Fruit fly (Drosophila melanogaster) whole organism, larva: ENCODE measurements around the gene CG16717.

Experiments
- noc ChIP-seq: fragments of 200-800 bp; sonication (Bioruptor generic); optimal IDR thresholded peaks from 3 replicates; lab custom pipeline; 2019; ENCODE audit warnings: missing biosample characterization, mild to moderate bottlenecking, missing genetic modification characterization, moderate library complexity

Gene CG16717

dm6 chr3L:9712066-9712789 lies 33.2 kb downstream of the CG16717 start:
- no peak for TF ChIP-seq noc

DNA sequence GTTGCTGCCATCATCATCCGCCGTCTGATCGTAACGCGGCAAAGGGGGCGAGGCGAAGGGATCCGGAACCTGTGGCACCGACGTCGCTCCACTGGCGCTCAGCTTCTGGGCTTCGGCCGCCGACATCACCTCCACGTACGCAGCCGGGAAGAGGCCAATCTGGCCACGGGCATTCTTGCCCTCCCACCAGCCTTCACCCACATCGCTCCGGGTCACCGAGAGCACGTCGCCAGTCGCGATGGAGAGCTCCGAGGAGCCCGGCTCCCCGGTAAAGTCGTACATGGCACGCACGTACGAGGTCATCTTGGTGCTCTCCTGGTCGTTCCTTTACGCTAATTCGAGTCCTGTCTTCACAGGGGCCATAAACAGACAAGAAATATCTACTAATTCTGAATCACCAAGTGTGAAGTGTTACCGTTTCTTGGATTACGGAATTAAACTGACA lies 34.4 kb downstream of the CG16717 start, which contains the start of gene SH3PX1:
TSS of gene SH3PX1 (minus strand) at position 445 of the 445 bp plus-strand sequence.
- TF ChIP-seq noc: no peak

DNA sequence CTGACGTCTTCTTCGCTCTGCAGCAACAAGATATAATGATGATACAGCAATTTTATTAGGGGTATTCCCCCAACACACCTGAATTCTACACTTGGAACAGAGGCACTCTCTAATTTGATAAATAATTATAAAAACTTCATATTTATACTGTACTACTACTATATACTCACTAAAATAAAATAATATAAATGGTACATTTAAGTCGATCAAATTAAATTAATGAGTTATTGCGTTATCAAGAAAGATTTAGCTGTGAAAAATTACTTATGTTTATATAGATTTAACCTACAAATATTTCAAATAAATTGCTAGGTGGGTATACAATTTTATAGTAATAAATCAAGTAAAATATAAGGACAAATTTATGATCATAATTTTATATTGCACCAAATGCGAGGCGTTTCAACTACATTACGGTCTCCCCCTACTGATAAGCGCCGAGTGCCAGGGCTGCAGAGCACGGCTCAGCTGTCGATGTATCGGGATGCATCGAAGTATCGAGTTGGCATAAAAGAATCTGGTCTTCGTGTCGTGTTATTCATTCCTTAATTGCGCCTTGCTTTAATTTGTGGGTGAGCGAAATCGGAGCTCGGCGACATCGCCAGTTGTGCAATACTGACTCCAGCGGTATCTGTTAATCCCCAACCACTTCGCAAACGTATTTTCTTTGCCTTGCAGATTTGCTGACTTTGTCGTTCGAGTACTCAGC lies 35.0 kb downstream of the CG16717 start, which contains the start of gene vsg:
TSS of gene vsg (plus strand) at position 497 of the 709 bp plus-strand sequence.
- TF ChIP-seq noc: peak; percentile 76

- no peak for TF ChIP-seq noc
Measured at dm6 chr3L:9714537-9715144, 35.6 kb downstream of the CG16717 start.

dm6 chr3L:9716595-9716994 lies 37.6 kb downstream of the CG16717 start:
- no peak for TF ChIP-seq noc

dm6 chr3L:9717101-9717500 lies 38.1 kb downstream of the CG16717 start:
- TF ChIP-seq noc: no peak

DNA sequence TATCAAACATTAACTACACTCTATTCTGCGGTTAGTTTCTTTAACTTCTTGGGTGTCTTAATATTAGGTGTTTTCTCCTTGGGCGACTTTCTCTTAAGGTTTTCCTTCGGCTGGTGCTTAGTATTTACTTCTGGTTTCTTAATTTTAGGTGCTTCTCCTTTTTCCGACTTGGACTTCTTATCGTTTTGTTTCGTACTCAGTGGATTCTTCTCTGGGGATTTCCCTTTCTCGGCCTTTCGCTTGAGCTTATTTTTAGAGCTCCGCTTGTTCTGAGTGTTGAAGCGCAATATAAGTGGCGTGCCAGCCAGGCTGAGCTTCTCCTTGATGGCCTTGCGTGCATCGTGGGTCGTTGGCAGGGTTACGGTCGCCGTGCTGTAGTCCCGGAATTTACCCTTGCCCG lies 38.8 kb downstream of the CG16717 start:
- no peak for TF ChIP-seq noc

- peak; percentile 58 for TF ChIP-seq noc
Measured at dm6 chr3L:9718929-9719328, 39.9 kb downstream of the CG16717 start, which contains the start of the genes CG18178 and CG14174. Gene CG18178, minus strand, starts transcription at chr3L:9719144. Gene CG14174, plus strand, starts transcription at chr3L:9719328.

dm6 chr3L:9720102-9720501 lies 41.1 kb downstream of the CG16717 start:
- no peak for TF ChIP-seq noc

DNA sequence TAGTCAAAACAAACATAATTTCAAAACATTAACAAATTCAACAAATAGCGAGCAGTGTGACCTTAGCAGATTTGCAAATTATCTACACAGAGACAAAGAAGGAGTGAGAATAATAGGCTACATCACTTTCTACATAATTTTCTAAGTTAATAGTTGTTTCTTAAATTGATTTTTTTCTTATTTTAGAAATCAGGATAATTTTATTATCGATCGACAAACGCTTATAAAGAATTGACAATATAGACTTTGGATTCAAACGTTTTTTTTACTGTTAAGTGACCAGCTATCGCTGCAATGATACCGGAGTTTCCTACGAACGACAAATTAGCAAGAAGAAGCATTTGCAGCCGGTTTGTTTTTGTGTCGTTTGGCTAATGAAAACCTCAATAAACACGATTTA lies 44.1 kb downstream of the CG16717 start, which contains the start of the genes nbs and defl:
TSS of gene nbs (minus strand) at position 87 of the 400 bp plus-strand sequence.
TSS of gene defl (plus strand) at position 316 of the 400 bp plus-strand sequence.
- TF ChIP-seq noc: peak; percentile 42

- TF ChIP-seq noc: no peak
Measured at dm6 chr3L:9726707-9727106, 47.7 kb downstream of the CG16717 start, which contains the start of gene Naa60. Gene Naa60, plus strand, starts transcription at chr3L:9726895.

DNA sequence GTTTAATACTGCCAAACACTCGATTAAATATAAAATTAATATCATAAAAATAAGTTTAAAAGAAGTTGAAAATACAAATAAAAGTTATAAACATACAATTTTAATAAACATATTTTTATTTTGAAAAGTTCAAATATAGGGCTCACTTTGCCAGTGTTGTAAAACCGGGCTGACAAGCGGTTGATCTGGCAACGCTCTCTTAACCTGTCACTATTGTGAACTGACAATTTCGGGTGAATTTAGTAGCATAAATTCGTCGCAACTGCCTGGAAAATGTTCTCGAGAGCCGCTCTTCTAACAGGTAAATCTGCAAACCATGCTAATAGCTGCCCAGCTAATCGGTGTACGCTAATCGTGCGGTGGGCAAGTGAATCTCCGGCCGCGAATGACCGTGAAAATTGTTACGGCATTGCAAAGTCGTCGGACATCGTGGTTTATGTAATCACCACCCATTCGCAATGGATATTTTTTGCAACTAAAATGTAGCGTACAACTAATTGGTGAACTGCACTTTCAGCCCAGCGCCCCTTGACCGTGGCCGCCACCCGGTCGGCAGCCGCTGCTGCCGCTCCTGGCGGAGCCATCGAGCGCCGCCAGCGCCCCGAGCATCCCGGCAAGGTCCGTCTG lies 50.9 kb downstream of the CG16717 start, which contains the start of gene ATPsynB:
TSS of gene ATPsynB (plus strand) at position 205 of the 627 bp plus-strand sequence.
- no peak for TF ChIP-seq noc
